Fruit fly (Drosophila melanogaster) whole organism, wandering third instar larva: ENCODE data around the gene Ptip.

ENCODE experiments used
- Abd-B ChIP-seq: fragments of >200 bp; optimal IDR thresholded peaks from 2 replicates; lab custom pipeline; 2017; ENCODE audit warnings: missing biosample characterization, missing genetic modification characterization
- CG9705 ChIP-seq: fragments of 200-800 bp; sonication (Bioruptor generic); optimal IDR thresholded peaks from 2 replicates; lab custom pipeline; 2018; ENCODE audit warnings: missing biosample characterization, mild to moderate bottlenecking, missing genetic modification characterization
- CrebA ChIP-seq: fragments of 200-800 bp; sonication (Bioruptor generic); optimal IDR thresholded peaks from 2 replicates; lab custom pipeline; 2016; ENCODE audit warnings: missing biosample characterization, mild to moderate bottlenecking, missing genetic modification characterization, borderline replicate concordance
- Dfd ChIP-seq: fragments of >200 bp; optimal IDR thresholded peaks from 2 replicates; lab custom pipeline; 2017; ENCODE audit warnings: missing biosample characterization, missing genetic modification characterization
- HLH106 ChIP-seq: fragments of 200-800 bp; optimal IDR thresholded peaks from 3 replicates; lab custom pipeline; 2019; ENCODE audit warnings: missing biosample characterization, mild to moderate bottlenecking, missing genetic modification characterization, moderate library complexity
- Hnf4 ChIP-seq: fragments of 200-800 bp; sonication (Bioruptor generic); optimal IDR thresholded peaks from 2 replicates; lab custom pipeline; 2016; ENCODE audit warnings: missing biosample characterization, mild to moderate bottlenecking, missing genetic modification characterization
- Hr78 ChIP-seq: fragments of >200 bp; optimal IDR thresholded peaks from 2 replicates; lab custom pipeline; 2017; ENCODE audit warnings: missing biosample characterization, missing genetic modification characterization
- Jra ChIP-seq: sonication (Bioruptor generic); optimal IDR thresholded peaks from 2 replicates; lab custom pipeline; 2016; ENCODE audit warnings: missing biosample characterization, missing genetic modification characterization
- Mio ChIP-seq: sonication (Bioruptor generic); optimal IDR thresholded peaks from 2 replicates; lab custom pipeline; 2016; ENCODE audit warnings: missing biosample characterization, missing genetic modification characterization
- Myc ChIP-seq: fragments of >200 bp; optimal IDR thresholded peaks from 2 replicates; lab custom pipeline; 2017
- N ChIP-seq: fragments of >200 bp; optimal IDR thresholded peaks from 2 replicates; lab custom pipeline; 2018; ENCODE audit warnings: missing biosample characterization, missing external identifiers, missing genetic modification characterization
- OdsH ChIP-seq: fragments of 200-800 bp; sonication (Bioruptor generic); optimal IDR thresholded peaks from 2 replicates; lab custom pipeline; 2016; ENCODE audit warnings: missing biosample characterization, mild to moderate bottlenecking, missing genetic modification characterization
- Sp1 ChIP-seq: fragments of 200-800 bp; sonication (Bioruptor generic); optimal IDR thresholded peaks from 3 replicates; lab custom pipeline; 2019; ENCODE audit warnings: missing biosample characterization, mild to moderate bottlenecking, missing genetic modification characterization, moderate library complexity
- Vsx2 ChIP-seq: fragments of 200-300, 225-300 bp; sonication (Bioruptor generic); optimal IDR thresholded peaks from 2 replicates; lab custom pipeline; 2018; ENCODE audit warnings: missing biosample characterization, missing genetic modification characterization; ENCODE audit not compliant: partially characterized antibody
- br ChIP-seq: fragments of 200-800 bp; sonication (Bioruptor generic); optimal IDR thresholded peaks from 2 replicates; lab custom pipeline; 2016; ENCODE audit warnings: missing biosample characterization, missing genetic modification characterization
- brk ChIP-seq: fragments of 200-800 bp; sonication (Bioruptor generic); optimal IDR thresholded peaks from 2 replicates; lab custom pipeline; 2016; ENCODE audit warnings: missing biosample characterization, mild to moderate bottlenecking, missing genetic modification characterization
- dl ChIP-seq, 2 experiments: fragments of 175-275, 200-275 bp in 1 of 2; fragments of 200-275 bp in 1 of 2; sonication (Bioruptor generic); optimal IDR thresholded peaks; lab custom pipeline; 2018; ENCODE audit warnings: mild to moderate bottlenecking in 2 of 2, missing biosample characterization in 2 of 2, missing genetic modification characterization in 2 of 2, moderate library complexity in 2 of 2; ENCODE audit not compliant: partially characterized antibody in 2 of 2, insufficient read depth in 1 of 2
- dmrt93B ChIP-seq: fragments of 200-800 bp; sonication (Bioruptor generic); optimal IDR thresholded peaks from 2 replicates; lab custom pipeline; 2018; ENCODE audit warnings: missing biosample characterization, mild to moderate bottlenecking, missing genetic modification characterization
- dsf ChIP-seq: sonication (Bioruptor generic); optimal IDR thresholded peaks from 2 replicates; lab custom pipeline; 2016; ENCODE audit warnings: missing biosample characterization, missing genetic modification characterization, borderline replicate concordance
- fru ChIP-seq: fragments of 200-800 bp; sonication (Bioruptor generic); optimal IDR thresholded peaks from 3 replicates; lab custom pipeline; 2016; ENCODE audit warnings: missing biosample characterization, mild to moderate bottlenecking, missing genetic modification characterization
- jim ChIP-seq: fragments of 175-275, 200-325 bp; sonication (Bioruptor generic); optimal IDR thresholded peaks from 2 replicates; lab custom pipeline; 2016; ENCODE audit warnings: missing biosample characterization, mild to moderate bottlenecking, missing genetic modification characterization
- pan ChIP-seq: fragments of >200 bp; optimal IDR thresholded peaks from 2 replicates; lab custom pipeline; 2017
- psq ChIP-seq: fragments of 200-800 bp; sonication (Bioruptor generic); optimal IDR thresholded peaks from 3 replicates; lab custom pipeline; 2017; ENCODE audit warnings: missing biosample characterization, mild to moderate bottlenecking, missing genetic modification characterization, moderate library complexity
- rgr ChIP-seq: fragments of 200-800 bp; sonication (Bioruptor generic); optimal IDR thresholded peaks from 3 replicates; lab custom pipeline; 2016; ENCODE audit warnings: missing biosample characterization, mild to moderate bottlenecking, missing genetic modification characterization
- sage ChIP-seq: fragments of 200-800 bp; sonication (Bioruptor generic); optimal IDR thresholded peaks from 2 replicates; lab custom pipeline; 2016; ENCODE audit warnings: missing biosample characterization, mild to moderate bottlenecking, missing genetic modification characterization
- sv ChIP-seq: fragments of 200-800 bp; sonication (Bioruptor generic); optimal IDR thresholded peaks from 3 replicates; lab custom pipeline; 2016; ENCODE audit warnings: missing biosample characterization, missing genetic modification characterization
- tai ChIP-seq: sonication (Bioruptor generic); optimal IDR thresholded peaks from 2 replicates; lab custom pipeline; 2016; ENCODE audit warnings: missing biosample characterization, missing genetic modification characterization
- usp ChIP-seq: fragments of >200 bp; optimal IDR thresholded peaks from 2 replicates; lab custom pipeline; 2017; ENCODE audit warnings: missing biosample characterization, missing genetic modification characterization

Gene Ptip

dm6 chr3L:14076559-14076958, 47.6 kb upstream of the Ptip start:
- TF ChIP-seq Dfd (GFP tag; lab: Kevin White, UChicago) (no peak), psq (no peak), fru (no peak), Hnf4 (GFP tag; lab: Kevin White, UChicago) (no peak), Hr78 (GFP tag; lab: Kevin White, UChicago) (no peak), N (GFP tag; lab: Kevin White, UChicago) (no peak), Vsx2 (no peak), sv (no peak), dl (GFP tag; optimal IDR thresholded peaks at IDR 0.05; lab: Kevin White, UChicago; ENCODE audit: insufficient read depth in 1 of 2, partially characterized antibody in 2 of 2) (no peak)
- TF ChIP-seq, all 38 proteins: peak for 0

DNA sequence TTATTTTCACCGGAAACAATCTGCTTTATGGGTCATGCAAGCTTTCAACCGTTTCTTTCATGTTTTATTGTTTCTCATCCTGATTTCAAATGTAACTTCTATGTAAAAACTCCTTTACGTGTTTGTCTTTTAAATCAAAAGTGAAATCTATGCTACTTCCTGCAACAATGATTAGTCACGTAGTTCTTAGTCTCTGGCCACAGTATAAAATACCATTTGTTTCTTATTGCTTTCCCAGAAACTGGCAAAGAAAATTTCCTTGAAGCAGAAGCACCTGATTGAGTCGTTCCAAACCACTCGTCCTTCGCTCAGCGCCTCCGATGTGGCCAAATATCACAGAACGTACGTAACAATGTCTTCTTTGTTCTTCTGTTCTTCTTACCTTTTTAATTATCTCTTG, 46.6 kb upstream of the Ptip start, which contains the start of gene btl:
TSS of gene btl (plus strand) at position 301 of the 400 bp plus-strand sequence.
- no peak for TF ChIP-seq br (GFP tag; lab: Kevin White, UChicago)

- TF ChIP-seq Vsx2 (no peak), Myc (lab: Kevin White, UChicago) (peak; percentile 72), Hr78 (GFP tag; lab: Kevin White, UChicago) (no peak), sage (GFP tag; lab: Kevin White, UChicago) (peak; percentile 2), CrebA (GFP tag; lab: Kevin White, UChicago) (peak; percentile 13), brk (GFP tag; lab: Kevin White, UChicago) (no peak), tai (GFP tag; lab: Kevin White, UChicago) (no peak), HLH106 (tag; lab: Kevin White, UChicago) (no peak), Mio (no peak)
Measured at dm6 chr3L:14071621-14072020, 42.7 kb upstream of the Ptip start, which contains the start of gene Pex1. TSS of gene Pex1 (plus strand) at chr3L:14071892.

- TF ChIP-seq usp (GFP tag; lab: Kevin White, UChicago) (no peak), Abd-B (GFP tag; lab: Kevin White, UChicago) (no peak), N (GFP tag; lab: Kevin White, UChicago) (no peak), br (GFP tag; lab: Kevin White, UChicago) (no peak)
Measured at dm6 chr3L:14064065-14064414, 35.1 kb upstream of the Ptip start.

DNA sequence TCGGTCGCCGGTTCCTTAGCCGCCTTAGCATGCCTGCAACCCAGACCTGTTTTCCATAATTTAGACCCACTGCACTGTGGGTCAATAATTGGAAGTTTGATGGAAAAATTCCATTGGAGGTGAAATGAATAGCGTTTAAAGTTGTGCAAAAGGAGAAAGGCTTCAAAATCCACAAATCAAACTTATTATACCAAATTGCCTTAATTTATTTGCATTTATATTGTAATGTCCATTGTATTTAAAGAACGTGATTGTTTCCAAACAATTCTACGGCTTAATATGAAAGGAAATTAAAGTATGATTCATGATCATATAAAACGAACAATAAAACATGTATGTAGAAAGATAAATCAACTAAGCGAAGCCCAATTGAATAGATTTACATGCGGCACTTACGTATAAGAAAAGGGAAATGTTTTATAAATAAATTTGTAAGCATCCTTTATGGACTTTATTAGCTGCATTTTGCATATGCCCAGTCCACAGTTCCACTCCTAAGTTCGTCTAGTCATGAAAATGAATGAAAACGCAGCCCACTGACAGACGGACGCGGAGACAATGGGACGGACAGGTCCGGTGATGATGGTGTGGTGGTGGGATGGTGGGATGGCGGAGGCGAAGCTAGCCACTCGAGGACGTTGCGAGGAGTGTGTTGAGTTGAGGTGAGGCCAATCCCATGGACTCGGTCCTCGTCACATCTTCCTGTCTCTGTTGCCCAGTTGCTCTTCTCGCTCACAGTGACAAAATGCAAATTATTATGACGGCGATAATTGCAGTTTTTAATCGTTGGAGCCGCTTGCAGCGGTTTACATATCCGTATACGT, 34.5 kb upstream of the Ptip start:
- TF ChIP-seq Hr78 (GFP tag; lab: Kevin White, UChicago) (no peak), brk (GFP tag; lab: Kevin White, UChicago) (no peak), dsf (no peak), pan (lab: Kevin White, UChicago) (no peak), usp (GFP tag; lab: Kevin White, UChicago) (no peak), dmrt93B (GFP tag; lab: Kevin White, UChicago) (no peak), CrebA (GFP tag; lab: Kevin White, UChicago) (no peak), fru (no peak), Sp1 (GFP tag; lab: Kevin White, UChicago) (no peak), CG9705 (GFP tag; lab: Kevin White, UChicago) (no peak), Jra (GFP tag; lab: Kevin White, UChicago) (no peak), sv (no peak), jim (GFP tag; lab: Kevin White, UChicago) (no peak)
- TF ChIP-seq, all 38 proteins: peak for 0

DNA sequence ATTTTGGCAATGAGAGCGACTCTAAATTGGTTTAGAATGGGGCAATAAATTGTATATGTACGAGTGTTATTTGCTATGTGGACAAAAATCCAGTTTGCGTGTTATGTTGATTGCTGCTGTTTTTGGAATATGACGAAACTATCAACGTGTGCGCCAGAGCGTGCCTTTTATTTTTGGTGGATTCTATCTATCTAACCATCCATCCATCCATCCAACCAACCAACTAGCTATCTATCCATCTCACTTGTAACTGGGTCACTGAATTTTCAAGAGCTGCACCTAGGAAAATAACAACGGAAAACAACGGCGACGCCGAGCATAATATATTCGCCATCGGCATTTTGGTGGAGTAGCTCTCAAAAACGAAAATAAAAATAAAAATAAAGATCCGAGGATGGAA, 33.8 kb upstream of the Ptip start:
- no peak for TF ChIP-seq sage (GFP tag; lab: Kevin White, UChicago)
- TF ChIP-seq dsf: no peak
- TF ChIP-seq OdsH: no peak
- no peak for TF ChIP-seq brk (GFP tag; lab: Kevin White, UChicago)
- no peak for TF ChIP-seq Jra (GFP tag; lab: Kevin White, UChicago)
- no peak for TF ChIP-seq jim (GFP tag; lab: Kevin White, UChicago)
- TF ChIP-seq Hr78 (GFP tag; lab: Kevin White, UChicago): no peak
- TF ChIP-seq rgr: no peak
- TF ChIP-seq, all 38 proteins: peak for 0
